Worm (Caenorhabditis elegans) whole organism, L4 larva: Measurements from ENCODE around the gene F36F12.3.

Experiments used
- F49E8.2 ChIP-seq: sonication (generic microtip); optimal IDR thresholded peaks from 2 replicates; lab custom pipeline; 2016; ENCODE audit warnings: missing compliant biosample characterization, mild to moderate bottlenecking, missing genetic modification characterization, borderline replicate concordance
- Y105C5A.15 ChIP-seq: fragments of 200-800 bp; sonication (Bioruptor generic); IDR thresholded peaks from 2 replicates; pipeline ENCODE4 v1.3.6; 2022; ENCODE audit warnings: missing genetic modification characterization, missing compliant biosample characterization
- ZK546.5 ChIP-seq, 2 experiments: sonication (generic microtip); optimal IDR thresholded peaks; 2 replicates each; lab custom pipeline; 2017; ENCODE audit warnings: missing biosample characterization in 2 of 2, missing genetic modification characterization in 2 of 2
- ces-1 ChIP-seq: fragments of 150-350 bp; sonication (generic microtip); optimal IDR thresholded peaks from 4 replicates; lab custom pipeline; 2014; ENCODE audit warnings: missing biosample characterization, missing genetic modification reagents, missing genetic modification characterization
- lin-13 ChIP-seq: fragments of 150-350 bp; optimal IDR thresholded peaks from 2 replicates; lab custom pipeline; 2014; ENCODE audit warnings: missing biosample characterization, missing genetic modification reagents, missing genetic modification characterization
- skn-1 ChIP-seq: fragments of 150-350 bp; optimal IDR thresholded peaks from 2 replicates; lab custom pipeline; 2014; ENCODE audit warnings: missing biosample characterization, missing genetic modification characterization
- zip-11 ChIP-seq: fragments of 200-800 bp; sonication (Bioruptor generic); IDR thresholded peaks from 2 replicates; pipeline ENCODE4 v1.3.6; 2022; ENCODE audit warnings: missing genetic modification characterization, missing compliant biosample characterization

DNA sequence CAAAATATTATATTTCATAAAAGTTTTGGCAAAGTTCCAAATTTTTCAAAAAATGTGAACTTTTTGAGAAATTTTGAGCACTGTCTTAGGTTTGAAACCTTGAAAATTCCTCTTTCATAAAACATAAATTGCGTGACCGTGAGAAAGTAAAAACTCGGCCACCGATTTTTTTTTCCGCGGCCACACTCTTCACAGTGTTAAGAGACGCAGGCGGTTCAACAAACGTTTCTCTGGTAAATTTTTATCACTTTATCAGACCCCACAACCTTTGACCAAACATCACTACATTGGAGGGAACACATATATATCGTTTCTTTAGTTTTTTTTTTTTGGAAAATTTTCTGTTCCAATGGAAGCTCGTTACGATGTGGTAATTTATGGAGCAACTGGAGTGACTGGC is 36.9 kb downstream of the F36F12.3 start, which contains the start of gene F22F7.2:
- TF ChIP-seq lin-13 (GFP tag; lab: Kevin White, UChicago), result no peak
- no peak for TF ChIP-seq skn-1 (tag; lab: Kevin White, UChicago)
- no peak for TF ChIP-seq zip-11 (GFP tag; lab: Robert Waterston, UW)
- TF ChIP-seq ces-1 (GFP tag; lab: Kevin White, UChicago), result no peak
- no peak for TF ChIP-seq Y105C5A.15
- no peak for TF ChIP-seq ZK546.5 (tag; optimal IDR thresholded peaks at IDR 0.05; lab: Kevin White, UChicago)
- no peak for TF ChIP-seq F49E8.2
